Worm (Caenorhabditis elegans) whole organism, L1 larva: ENCODE results near the gene egl-45.

Experiments used
- C16A3.4 ChIP-seq: fragments of 150-350 bp; optimal IDR thresholded peaks from 2 replicates; lab custom pipeline; 2014; ENCODE audit warnings: missing biosample characterization, missing genetic modification characterization
- ama-1 ChIP-seq: fragments of 150-350 bp; optimal IDR thresholded peaks from 2 replicates; lab custom pipeline; 2014
- grh-1 ChIP-seq: fragments of 200-800 bp; sonication (Bioruptor generic); IDR thresholded peaks from 2 replicates; pipeline ENCODE4 v1.3.6; 2022; ENCODE audit warnings: missing genetic modification reagents, missing genetic modification characterization, missing compliant biosample characterization
- lin-39 ChIP-seq: fragments of 150-350 bp; optimal IDR thresholded peaks from 2 replicates; lab custom pipeline; 2014; ENCODE audit warnings: missing biosample characterization, missing genetic modification reagents, missing genetic modification characterization
- nhr-12 ChIP-seq: sonication (generic microtip); optimal IDR thresholded peaks from 2 replicates; lab custom pipeline; 2017; ENCODE audit warnings: missing biosample characterization, missing genetic modification characterization
- nhr-28 ChIP-seq: fragments of 150-350 bp; optimal IDR thresholded peaks from 2 replicates; lab custom pipeline; 2014; ENCODE audit warnings: missing biosample characterization, missing genetic modification characterization
- snu-23 ChIP-seq: sonication (generic microtip); optimal IDR thresholded peaks from 2 replicates; lab custom pipeline; 2016; ENCODE audit warnings: missing genetic modification characterization, missing compliant biosample characterization
- sptf-1 ChIP-seq: fragments of 150-350 bp; optimal IDR thresholded peaks from 2 replicates; lab custom pipeline; 2014; ENCODE audit warnings: missing biosample characterization, missing genetic modification characterization
- tbx-2 ChIP-seq: sonication (generic microtip); optimal IDR thresholded peaks from 2 replicates; lab custom pipeline; 2016; ENCODE audit warnings: missing genetic modification characterization, missing compliant biosample characterization
- tlp-1 ChIP-seq: fragments of 150-350 bp; optimal IDR thresholded peaks from 2 replicates; lab custom pipeline; 2014; ENCODE audit warnings: missing biosample characterization, missing genetic modification characterization
- vab-15 ChIP-seq: sonication (generic microtip); optimal IDR thresholded peaks from 2 replicates; lab custom pipeline; 2017; ENCODE audit warnings: missing genotype, mild to moderate bottlenecking, missing genetic modification characterization, missing compliant biosample characterization
- ztf-11 ChIP-seq, 2 experiments: sonication (generic microtip); optimal IDR thresholded peaks; 2 replicates each; lab custom pipeline; 2016 to 2017; ENCODE audit warnings: missing genetic modification characterization in 2 of 2, missing biosample characterization in 1 of 2, missing compliant biosample characterization in 1 of 2

DNA sequence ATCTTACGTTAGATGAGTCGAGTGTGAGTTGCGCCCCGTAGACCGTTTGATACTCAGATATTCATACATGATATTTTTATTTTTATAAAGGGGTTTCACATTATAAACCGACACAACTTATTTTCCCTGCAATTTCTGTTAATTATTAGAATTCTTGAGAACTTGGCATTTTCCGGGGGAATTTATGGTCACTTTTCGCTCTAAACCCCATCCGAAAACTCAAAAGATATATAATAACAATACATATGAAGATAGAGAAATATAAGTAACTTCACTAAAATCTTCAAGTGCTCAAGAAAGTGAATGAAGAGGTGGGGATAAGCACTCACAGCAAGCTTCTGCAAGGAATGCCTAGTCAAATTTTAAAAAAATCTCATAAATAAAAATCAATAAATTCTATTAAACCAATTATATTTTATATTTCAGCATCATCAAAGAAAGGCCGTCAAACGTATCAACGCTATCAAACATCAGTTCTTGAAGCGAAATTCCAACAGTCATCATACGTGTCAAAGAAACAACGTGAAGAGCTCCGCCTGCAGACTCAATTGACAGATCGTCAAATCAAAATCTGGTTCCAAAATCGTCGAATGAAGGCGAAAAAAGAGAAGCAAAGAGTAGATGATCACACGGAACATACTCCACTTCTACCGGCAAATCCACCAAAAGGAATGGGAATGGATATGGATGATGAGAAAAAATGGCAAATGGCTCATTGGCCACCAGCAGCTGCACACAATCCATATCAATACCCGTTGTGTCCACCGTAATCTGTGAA is 12.7 kb downstream of the egl-45 start:
- TF ChIP-seq nhr-28 (no peak), nhr-12 (tag; lab: Kevin White, UChicago) (no peak), lin-39 (tag; lab: Kevin White, UChicago) (no peak), C16A3.4 (tag; lab: Kevin White, UChicago) (no peak), ztf-11 (tag; optimal IDR thresholded peaks at IDR 0.05; lab: Kevin White, UChicago) (no peak), vab-15 (tag; lab: Kevin White, UChicago) (no peak), ama-1 (lab: Kevin White, UChicago) (no peak), sptf-1 (tag; lab: Kevin White, UChicago) (no peak), snu-23 (GFP tag; lab: Kevin White, UChicago) (no peak), grh-1 (GFP tag; lab: Robert Waterston, UW) (no peak), tbx-2 (tag; lab: Kevin White, UChicago) (no peak), tlp-1 (no peak)
